Worm (Caenorhabditis elegans) whole organism, midembryonic: ENCODE measurements around the gene C25F9.9.

Source experiments
- ref-1 ChIP-seq: fragments of 200-800 bp; sonication (Bioruptor generic); conservative IDR thresholded peaks from 2 replicates; pipeline ENCODE4 v1.3.6; 2022; ENCODE audit warnings: missing genetic modification reagents, missing genetic modification characterization, missing compliant biosample characterization
- ztf-29 ChIP-seq: fragments of 200-800 bp; sonication (Bioruptor generic); IDR thresholded peaks from 2 replicates; pipeline ENCODE4 v1.3.6; 2022; ENCODE audit warnings: missing genetic modification reagents, missing genetic modification characterization, missing compliant biosample characterization

- TF ChIP-seq ref-1 (no peak), ztf-29 (GFP tag; lab: Robert Waterston, UW) (no peak)
Observed at ce11 chrV:19401429-19401828, 15.0 kb upstream of the C25F9.9 start.
